Worm (Caenorhabditis elegans) whole organism, mixed stage, embryonic: ENCODE data around the gene K07E8.7.

Experiments
- ceh-83 ChIP-seq: fragments of 200-800 bp; sonication (Bioruptor generic); optimal IDR thresholded peaks from 2 replicates; lab custom pipeline; 2018; ENCODE audit warnings: mild to moderate bottlenecking, missing genetic modification characterization, missing compliant biosample characterization
- elt-1 ChIP-seq: sonication (generic microtip); optimal IDR thresholded peaks from 2 replicates; lab custom pipeline; 2017; ENCODE audit warnings: missing genetic modification characterization, mild to moderate bottlenecking, missing compliant biosample characterization, antibody characterized with exemption, moderate library complexity, borderline replicate concordance; ENCODE audit not compliant: insufficient read depth
- elt-3 ChIP-seq: fragments of 150-350 bp; optimal IDR thresholded peaks from 2 replicates; lab custom pipeline; 2014; ENCODE audit warnings: missing biosample characterization, missing genetic modification characterization
- lin-13 ChIP-seq: fragments of 150-350 bp; optimal IDR thresholded peaks from 2 replicates; lab custom pipeline; 2014; ENCODE audit warnings: missing biosample characterization, missing genetic modification characterization
- mls-2 ChIP-seq: sonication (generic microtip); optimal IDR thresholded peaks from 2 replicates; lab custom pipeline; 2016; ENCODE audit warnings: mild to moderate bottlenecking, missing genetic modification characterization, moderate library complexity, missing compliant biosample characterization
- nhr-12 ChIP-seq: fragments of 150-350 bp; optimal IDR thresholded peaks from 2 replicates; lab custom pipeline; 2014; ENCODE audit warnings: missing biosample characterization, missing genetic modification characterization
- nhr-28 ChIP-seq: fragments of 150-350 bp; optimal IDR thresholded peaks from 2 replicates; lab custom pipeline; 2014; ENCODE audit warnings: missing biosample characterization, missing genetic modification characterization
- pha-4 ChIP-seq: fragments of 150-350 bp; optimal IDR thresholded peaks from 2 replicates; lab custom pipeline; 2018; ENCODE audit warnings: missing biosample characterization, missing genetic modification reagents, missing genetic modification characterization
- snpc-4 ChIP-seq: fragments of 150-350 bp; optimal IDR thresholded peaks from 2 replicates; lab custom pipeline; 2014; ENCODE audit warnings: missing biosample characterization, missing genetic modification characterization
- unc-39 ChIP-seq: fragments of 150-350 bp; optimal IDR thresholded peaks from 2 replicates; lab custom pipeline; 2014; ENCODE audit warnings: missing biosample characterization, missing genetic modification characterization
- unc-62 ChIP-seq: fragments of 150-350 bp; optimal IDR thresholded peaks from 2 replicates; lab custom pipeline; 2014; ENCODE audit warnings: missing biosample characterization, missing genetic modification reagents, missing genetic modification characterization

DNA sequence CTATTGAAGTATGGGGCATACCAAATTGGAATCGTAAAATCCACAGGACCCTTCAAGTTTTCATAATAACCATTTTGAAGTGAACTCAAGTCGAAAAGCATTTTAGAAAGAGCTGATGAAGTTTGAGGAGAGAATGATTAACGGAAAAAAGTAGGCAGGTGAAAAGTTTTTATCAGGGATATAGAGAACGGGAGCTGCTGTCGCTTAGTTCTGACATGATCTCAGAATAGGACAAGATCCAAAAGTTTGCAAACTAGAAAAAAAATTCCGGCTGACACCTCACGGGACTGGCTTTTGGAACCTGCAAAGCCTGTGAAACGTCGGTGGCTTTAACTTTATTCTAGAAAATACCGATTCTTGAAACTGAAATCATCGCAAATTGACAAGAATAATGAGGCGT lies 20.9 kb upstream of the K07E8.7 start, which contains the start of gene sri-46:
- TF ChIP-seq elt-3 (tag; lab: Kevin White, UChicago) (no peak), snpc-4 (no peak), ceh-83 (no peak), mls-2 (no peak), unc-39 (tag; lab: Kevin White, UChicago) (no peak), elt-1 (no peak), pha-4 (no peak), nhr-28 (tag; lab: Kevin White, UChicago) (no peak), unc-62 (no peak), nhr-12 (no peak), lin-13 (tag; lab: Kevin White, UChicago) (no peak)
